Worm (Caenorhabditis elegans): Measurements from ENCODE around the gene Y57A10A.2.

Y57A10A.2 gene

ce11 chrII:12102365-12102764 lies 45.1 kb upstream of the Y57A10A.2 start (continued):
- TF ChIP-seq snpc-1.3 (tag; optimal IDR thresholded peaks at IDR 0.05; ENCODE audit: insufficient read depth) = no peak
- 0 out of 2 replicates have a peak, but pooled peaks have one; percentile 17 for TF ChIP-seq egl-18 (GFP tag; IDR thresholded peaks at IDR 0.05)
- TF ChIP-seq F22D6.2 (tag; optimal IDR thresholded peaks at IDR 0.05) = peak; percentile 77
- no peak; the same call in 1 of the 2 replicates for TF ChIP-seq dox-1 (GFP tag; IDR thresholded peaks at IDR 0.05)
- TF ChIP-seq nhr-80 (tag; optimal IDR thresholded peaks at IDR 0.05) = peak; percentile 42
- TF ChIP-seq unc-130 (GFP tag; optimal IDR thresholded peaks at IDR 0.05) = no peak
- TF ChIP-seq mel-28 (tag; optimal IDR thresholded peaks at IDR 0.05; ENCODE audit: borderline replicate concordance) = peak; percentile 50
- TF ChIP-seq dpff-1 (tag; optimal IDR thresholded peaks at IDR 0.05) = no peak
- no peak for TF ChIP-seq madf-8 (GFP tag; conservative IDR thresholded peaks at IDR 0.05)
- TF ChIP-seq zim-3 (tag; optimal IDR thresholded peaks at IDR 0.05) = no peak
- TF ChIP-seq F10E7.11 (tag; optimal IDR thresholded peaks at IDR 0.05) = peak; percentile 25
- peak; percentile 76; the same call in 1 of the 2 replicates for TF ChIP-seq madf-3 (GFP tag; IDR thresholded peaks at IDR 0.05)
- TF ChIP-seq tbx-9 (tag; optimal IDR thresholded peaks at IDR 0.05; ENCODE audit: borderline replicate concordance) = no peak
- no peak for TF ChIP-seq F57A8.1 (GFP tag; optimal IDR thresholded peaks at IDR 0.05)
- TF ChIP-seq F55B11.4 (tag; optimal IDR thresholded peaks at IDR 0.05; ENCODE audit: borderline replicate concordance, insufficient read depth) = no peak
- peak; percentile 56 for TF ChIP-seq rpc-1 (optimal IDR thresholded peaks at IDR 0.05)
- no peak for TF ChIP-seq rpc-1 (tag; optimal IDR thresholded peaks at IDR 0.05)
- TF ChIP-seq lin-35 (GFP tag; optimal IDR thresholded peaks at IDR 0.05) = peak in 1 of 3 experiments; percentile 82
- no peak for TF ChIP-seq zfh-2 (GFP tag; conservative IDR thresholded peaks at IDR 0.05)
- TF ChIP-seq tlf-1 (GFP tag; optimal IDR thresholded peaks at IDR 0.05) = peak; percentile 78
- peak; percentile 69 for TF ChIP-seq rcor-1 (GFP tag; IDR thresholded peaks at IDR 0.05)
- TF ChIP-seq ztf-3 (GFP tag; optimal IDR thresholded peaks at IDR 0.05) = peak; percentile 67
- TF ChIP-seq nhr-27 (tag; optimal IDR thresholded peaks at IDR 0.05) = no peak
- TF ChIP-seq tbp1 (GFP tag; optimal IDR thresholded peaks at IDR 0.05) = peak; percentile 65
- no peak for TF ChIP-seq bed-2 (GFP tag; IDR thresholded peaks at IDR 0.05)
- TF ChIP-seq C17E4.6 (GFP tag; IDR thresholded peaks at IDR 0.05) = 0 out of 2 replicates have a peak, but pooled peaks have one; percentile 16
- TF ChIP-seq chd-7 (tag; optimal IDR thresholded peaks at IDR 0.05) = peak; percentile 84
- no peak for TF ChIP-seq hlh-12 (tag; optimal IDR thresholded peaks at IDR 0.05)
- no peak for TF ChIP-seq hrde-1 (tag; optimal IDR thresholded peaks at IDR 0.05; ENCODE audit: borderline replicate concordance)
- peak; percentile 76 for TF ChIP-seq Y53G8AR.9 (GFP tag; conservative IDR thresholded peaks at IDR 0.05)
- no peak for TF ChIP-seq rec-8 (tag; optimal IDR thresholded peaks at IDR 0.05)
- TF ChIP-seq attf-6 (GFP tag; IDR thresholded peaks at IDR 0.05) = no peak
- peak; percentile 20 for TF ChIP-seq efl-1 (GFP tag; optimal IDR thresholded peaks at IDR 0.05)
- TF ChIP-seq B0336.3 (GFP tag; IDR thresholded peaks at IDR 0.05) = peak; percentile 89
- no peak for TF ChIP-seq B0019.2 (GFP tag; conservative IDR thresholded peaks at IDR 0.05)
- TF ChIP-seq lin-40 (tag; optimal IDR thresholded peaks at IDR 0.05) = peak; percentile 96
- no peak for TF ChIP-seq him-1 (tag; optimal IDR thresholded peaks at IDR 0.05)
- no peak for TF ChIP-seq nhr-120 (GFP tag; IDR thresholded peaks at IDR 0.05)
- TF ChIP-seq madf-6 (GFP tag; IDR thresholded peaks at IDR 0.05) = peak; percentile 34; the same call in 1 of the 2 replicates
- TF ChIP-seq let-607 (tag; optimal IDR thresholded peaks at IDR 0.05) = peak; percentile 79 to 92
- TF ChIP-seq F52B5.7 (tag; optimal IDR thresholded peaks at IDR 0.05) = no peak
- no peak for TF ChIP-seq akir-1 (GFP tag; optimal IDR thresholded peaks at IDR 0.05)
- peak; percentile 33; the same call in 1 of the 2 replicates for TF ChIP-seq F33H1.4 (GFP tag; IDR thresholded peaks at IDR 0.05)
- peak; percentile 70; the same call in 1 of the 2 replicates for TF ChIP-seq lir-1 (GFP tag; conservative IDR thresholded peaks at IDR 0.05)
- no peak for TF ChIP-seq ztf-25 (GFP tag; IDR thresholded peaks at IDR 0.05)
- TF ChIP-seq cebp-1 (GFP tag; IDR thresholded peaks at IDR 0.05) = 0 out of 2 replicates have a peak, but pooled peaks have one; percentile 42
- TF ChIP-seq cebp-1 (tag; optimal IDR thresholded peaks at IDR 0.05) = peak; percentile 85
- no peak for TF ChIP-seq sdz-38 (tag; optimal IDR thresholded peaks at IDR 0.05)

Data from whole organism, young adult.